Fruit fly (Drosophila melanogaster): ENCODE data around the gene CG45012.

The CG45012 gene

dm6 chr2L:11844278-11844677 is 9.9 kb downstream of the CG45012 start:
- TF ChIP-seq CG7045 (GFP tag; optimal IDR thresholded peaks at IDR 0.05): no peak
- no peak for TF ChIP-seq Mnt (GFP tag; optimal IDR thresholded peaks at IDR 0.05)
- TF ChIP-seq bab1 (GFP tag; optimal IDR thresholded peaks at IDR 0.05): no peak
- TF ChIP-seq toe (GFP tag; optimal IDR thresholded peaks at IDR 0.05): no peak
- TF ChIP-seq Clk (GFP tag; optimal IDR thresholded peaks at IDR 0.05): no peak
- peak; percentile 10 for TF ChIP-seq CG33017 (tag; optimal IDR thresholded peaks at IDR 0.05)
- TF ChIP-seq CG14711 (tag; optimal IDR thresholded peaks at IDR 0.05): no peak
- TF ChIP-seq tj (GFP tag; optimal IDR thresholded peaks at IDR 0.05): no peak
- TF ChIP-seq Hr96 (GFP tag; optimal IDR thresholded peaks at IDR 0.05): no peak
- no peak for TF ChIP-seq CG7101 (tag; optimal IDR thresholded peaks at IDR 0.05)
- TF ChIP-seq cnc (optimal IDR thresholded peaks at IDR 0.05): no peak
- no peak for TF ChIP-seq pad (GFP tag; optimal IDR thresholded peaks at IDR 0.05)
- TF ChIP-seq kay (GFP tag; ENCODE audit: borderline replicate concordance): peak; percentile 95
- peak; percentile 90 for TF ChIP-seq cic (GFP tag; optimal IDR thresholded peaks at IDR 0.05)
- TF ChIP-seq CG5204 (GFP tag; optimal IDR thresholded peaks at IDR 0.05): no peak
- TF ChIP-seq ovo (GFP tag; optimal IDR thresholded peaks at IDR 0.05): no peak
- TF ChIP-seq CG1620 (GFP tag; optimal IDR thresholded peaks at IDR 0.05): no peak
- peak; percentile 4 for TF ChIP-seq CG12768 (GFP tag; optimal IDR thresholded peaks at IDR 0.05)
- no peak for TF ChIP-seq CG11617 (GFP tag; optimal IDR thresholded peaks at IDR 0.05)
- no peak for TF ChIP-seq Crg-1 (GFP tag; optimal IDR thresholded peaks at IDR 0.05)

- TF ChIP-seq CG14711 (tag; optimal IDR thresholded peaks at IDR 0.05) (no peak), cic (GFP tag; optimal IDR thresholded peaks at IDR 0.05) (peak; percentile 53), CG7101 (tag; optimal IDR thresholded peaks at IDR 0.05) (peak; percentile 8), CG33017 (tag; optimal IDR thresholded peaks at IDR 0.05) (no peak), toe (GFP tag; optimal IDR thresholded peaks at IDR 0.05) (no peak), Clk (GFP tag; optimal IDR thresholded peaks at IDR 0.05) (peak; percentile 22), cnc (optimal IDR thresholded peaks at IDR 0.05) (no peak), Hr96 (GFP tag; optimal IDR thresholded peaks at IDR 0.05) (no peak), CG5204 (GFP tag; optimal IDR thresholded peaks at IDR 0.05) (no peak), tj (GFP tag; optimal IDR thresholded peaks at IDR 0.05) (peak; percentile 7), ovo (GFP tag; optimal IDR thresholded peaks at IDR 0.05) (no peak), Crg-1 (GFP tag; optimal IDR thresholded peaks at IDR 0.05) (no peak), Mnt (GFP tag; optimal IDR thresholded peaks at IDR 0.05) (no peak), kay (GFP tag; ENCODE audit: borderline replicate concordance) (peak; percentile 92), CG1620 (GFP tag; optimal IDR thresholded peaks at IDR 0.05) (no peak), CG7045 (GFP tag; optimal IDR thresholded peaks at IDR 0.05) (peak; percentile 24), bab1 (GFP tag; optimal IDR thresholded peaks at IDR 0.05) (no peak), CG11617 (GFP tag; optimal IDR thresholded peaks at IDR 0.05) (no peak), CG12768 (GFP tag; optimal IDR thresholded peaks at IDR 0.05) (no peak), pad (GFP tag; optimal IDR thresholded peaks at IDR 0.05) (no peak)
These were observed 10.9 kb downstream of the CG45012 start for dm6 chr2L:11845159-11845788.

dm6 chr2L:11846926-11847325 is 12.5 kb downstream of the CG45012 start, which contains the start of gene Mal-B1:
TSS of gene Mal-B1 (plus strand) at chr2L:11847226.
- TF ChIP-seq kay (GFP tag; ENCODE audit: borderline replicate concordance): no peak
- no peak for TF ChIP-seq pad (GFP tag; optimal IDR thresholded peaks at IDR 0.05)
- no peak for TF ChIP-seq ovo (GFP tag; optimal IDR thresholded peaks at IDR 0.05)
- TF ChIP-seq cnc (optimal IDR thresholded peaks at IDR 0.05): no peak
- TF ChIP-seq CG5204 (GFP tag; optimal IDR thresholded peaks at IDR 0.05): no peak
- TF ChIP-seq CG1620 (GFP tag; optimal IDR thresholded peaks at IDR 0.05): no peak
- no peak for TF ChIP-seq CG12768 (GFP tag; optimal IDR thresholded peaks at IDR 0.05)
- TF ChIP-seq Clk (GFP tag; optimal IDR thresholded peaks at IDR 0.05): no peak
- no peak for TF ChIP-seq CG11617 (GFP tag; optimal IDR thresholded peaks at IDR 0.05)
- no peak for TF ChIP-seq Hr96 (GFP tag; optimal IDR thresholded peaks at IDR 0.05)
- no peak for TF ChIP-seq Crg-1 (GFP tag; optimal IDR thresholded peaks at IDR 0.05)
- no peak for TF ChIP-seq CG33017 (tag; optimal IDR thresholded peaks at IDR 0.05)
- no peak for TF ChIP-seq tj (GFP tag; optimal IDR thresholded peaks at IDR 0.05)
- no peak for TF ChIP-seq CG14711 (tag; optimal IDR thresholded peaks at IDR 0.05)
- TF ChIP-seq CG7045 (GFP tag; optimal IDR thresholded peaks at IDR 0.05): no peak
- no peak for TF ChIP-seq CG7101 (tag; optimal IDR thresholded peaks at IDR 0.05)
- no peak for TF ChIP-seq Mnt (GFP tag; optimal IDR thresholded peaks at IDR 0.05)

dm6 chr2L:11849658-11850057 is 15.2 kb downstream of the CG45012 start, which contains the start of gene Mal-B2:
TSS of gene Mal-B2 (plus strand) at chr2L:11849958.
- TF ChIP-seq kay (GFP tag; ENCODE audit: borderline replicate concordance): no peak
- TF ChIP-seq bab1 (GFP tag; optimal IDR thresholded peaks at IDR 0.05): no peak
- TF ChIP-seq toe (GFP tag; optimal IDR thresholded peaks at IDR 0.05): no peak
- peak; percentile 23 for TF ChIP-seq CG33017 (tag; optimal IDR thresholded peaks at IDR 0.05)
- no peak for TF ChIP-seq CG5204 (GFP tag; optimal IDR thresholded peaks at IDR 0.05)
- no peak for TF ChIP-seq CG12768 (GFP tag; optimal IDR thresholded peaks at IDR 0.05)
- TF ChIP-seq tj (GFP tag; optimal IDR thresholded peaks at IDR 0.05): no peak
- no peak for TF ChIP-seq Clk (GFP tag; optimal IDR thresholded peaks at IDR 0.05)
- TF ChIP-seq CG1620 (GFP tag; optimal IDR thresholded peaks at IDR 0.05): no peak
- no peak for TF ChIP-seq CG7045 (GFP tag; optimal IDR thresholded peaks at IDR 0.05)
- peak; percentile 56 for TF ChIP-seq CG14711 (tag; optimal IDR thresholded peaks at IDR 0.05)
- TF ChIP-seq cnc (optimal IDR thresholded peaks at IDR 0.05): no peak
- TF ChIP-seq Crg-1 (GFP tag; optimal IDR thresholded peaks at IDR 0.05): no peak
- peak; percentile 25 for TF ChIP-seq CG7101 (tag; optimal IDR thresholded peaks at IDR 0.05)
- no peak for TF ChIP-seq cic (GFP tag; optimal IDR thresholded peaks at IDR 0.05)
- no peak for TF ChIP-seq pad (GFP tag; optimal IDR thresholded peaks at IDR 0.05)
- TF ChIP-seq CG11617 (GFP tag; optimal IDR thresholded peaks at IDR 0.05): no peak
- no peak for TF ChIP-seq Hr96 (GFP tag; optimal IDR thresholded peaks at IDR 0.05)
- TF ChIP-seq Mnt (GFP tag; optimal IDR thresholded peaks at IDR 0.05): no peak
- TF ChIP-seq ovo (GFP tag; optimal IDR thresholded peaks at IDR 0.05): no peak

- no peak for TF ChIP-seq ovo (GFP tag; optimal IDR thresholded peaks at IDR 0.05)
- TF ChIP-seq tj (GFP tag; optimal IDR thresholded peaks at IDR 0.05): no peak
- TF ChIP-seq cic (GFP tag; optimal IDR thresholded peaks at IDR 0.05): no peak
- TF ChIP-seq CG11617 (GFP tag; optimal IDR thresholded peaks at IDR 0.05): no peak
- no peak for TF ChIP-seq Crg-1 (GFP tag; optimal IDR thresholded peaks at IDR 0.05)
- TF ChIP-seq CG5204 (GFP tag; optimal IDR thresholded peaks at IDR 0.05): no peak
- TF ChIP-seq toe (GFP tag; optimal IDR thresholded peaks at IDR 0.05): no peak
- no peak for TF ChIP-seq Hr96 (GFP tag; optimal IDR thresholded peaks at IDR 0.05)
- TF ChIP-seq CG7101 (tag; optimal IDR thresholded peaks at IDR 0.05): no peak
- no peak for TF ChIP-seq CG12768 (GFP tag; optimal IDR thresholded peaks at IDR 0.05)
These were observed 18.7 kb downstream of the CG45012 start, which contains the start of gene CG42751 for dm6 chr2L:11853130-11853529. TSS of gene CG42751 (plus strand) at chr2L:11853430.
